Worm (Caenorhabditis elegans): Measurements from ENCODE around the gene Y54G2A.76.

- TF ChIP-seq elt-3 (tag; optimal IDR thresholded peaks at IDR 0.05) (no peak), nhr-237 (tag; optimal IDR thresholded peaks at IDR 0.05) (no peak), ztf-11 (tag; optimal IDR thresholded peaks at IDR 0.05) (no peak), unc-62 (GFP tag; optimal IDR thresholded peaks at IDR 0.05) (no peak), snpc-4 (tag; optimal IDR thresholded peaks at IDR 0.05) (no peak), nhr-12 (tag; optimal IDR thresholded peaks at IDR 0.05) (no peak), mep-1 (tag; optimal IDR thresholded peaks at IDR 0.05) (no peak), lin-13 (tag; optimal IDR thresholded peaks at IDR 0.05) (no peak), nhr-76 (tag; optimal IDR thresholded peaks at IDR 0.05) (no peak), mab-5 (tag; optimal IDR thresholded peaks at IDR 0.05) (no peak), ceh-39 (tag; optimal IDR thresholded peaks at IDR 0.05) (no peak), mls-2 (tag; optimal IDR thresholded peaks at IDR 0.05) (no peak), nhr-2 (tag; optimal IDR thresholded peaks at IDR 0.05) (no peak)
These were observed 38.4 kb upstream of the Y54G2A.76 start for ce11 chrIV:2770835-2771234.
